Fruit fly (Drosophila melanogaster) whole organism, embryonic: Measurements from ENCODE around the gene RpL24.
A peak's percentile ranks its signal among the peaks of the same experiment; 100 is the strongest.

Experiments
- BEAF-32 ChIP-seq: fragments of 200-800 bp; sonication (Bioruptor generic); optimal IDR thresholded peaks from 3 replicates; lab custom pipeline; 2017; ENCODE audit warnings: missing biosample characterization, missing genetic modification characterization, mild to moderate bottlenecking, moderate library complexity, missing genetic modification reagents
- Bteb2 ChIP-seq: fragments of 200-800 bp; sonication (Bioruptor generic); optimal IDR thresholded peaks from 2 replicates; lab custom pipeline; 2016; ENCODE audit warnings: missing biosample characterization, missing genetic modification characterization
- CG10267 ChIP-seq: fragments of 200-800 bp; sonication (Bioruptor generic); optimal IDR thresholded peaks from 2 replicates; lab custom pipeline; 2018; ENCODE audit warnings: missing biosample characterization, mild to moderate bottlenecking, missing genetic modification characterization, moderate library complexity
- CG11398 ChIP-seq: fragments of 200-800 bp; sonication (Bioruptor generic); optimal IDR thresholded peaks from 2 replicates; lab custom pipeline; 2016; ENCODE audit warnings: missing biosample characterization, missing genetic modification characterization
- CG13123 ChIP-seq: fragments of 200-800 bp; sonication (Bioruptor generic); optimal IDR thresholded peaks from 2 replicates; lab custom pipeline; 2016; ENCODE audit warnings: missing biosample characterization, missing genetic modification characterization
- CG16813 ChIP-seq: fragments of 200-800 bp; sonication (Bioruptor generic); IDR thresholded peaks from 3 replicates; pipeline ENCODE4 v1.3.6; 2022; ENCODE audit warnings: missing biosample characterization, missing genetic modification characterization; ENCODE audit not compliant: partially characterized antibody
- CG17829 ChIP-seq: fragments of 200-800 bp; optimal IDR thresholded peaks from 2 replicates; lab custom pipeline; 2019; ENCODE audit warnings: missing biosample characterization, mild to moderate bottlenecking, missing genetic modification characterization, moderate library complexity
- CG30431 ChIP-seq: fragments of 200-800 bp; sonication (Bioruptor generic); optimal IDR thresholded peaks from 2 replicates; lab custom pipeline; 2017; ENCODE audit warnings: missing biosample characterization, missing genetic modification characterization
- CG31224 ChIP-seq: fragments of 200-800 bp; sonication (Bioruptor generic); IDR thresholded peaks from 2 replicates; pipeline ENCODE4 v1.3.6; 2022; ENCODE audit warnings: missing biosample characterization, missing genetic modification characterization
- CG32772 ChIP-seq: fragments of 200-800 bp; sonication (Bioruptor generic); IDR thresholded peaks from 2 replicates; pipeline ENCODE4 v1.3.6; 2022; ENCODE audit warnings: missing biosample characterization, missing genetic modification characterization
- CG33557 ChIP-seq: fragments of 200-800 bp; sonication (Bioruptor generic); optimal IDR thresholded peaks from 2 replicates; lab custom pipeline; 2019; ENCODE audit warnings: missing biosample characterization, mild to moderate bottlenecking, missing genetic modification characterization, moderate library complexity
- CG3995 ChIP-seq: fragments of 200-800 bp; sonication (Bioruptor generic); optimal IDR thresholded peaks from 3 replicates; lab custom pipeline; 2016; ENCODE audit warnings: missing biosample characterization, missing genetic modification characterization
- CG4328 ChIP-seq: fragments of 200-800 bp; sonication (Bioruptor generic); optimal IDR thresholded peaks from 3 replicates; lab custom pipeline; 2017; ENCODE audit warnings: missing biosample characterization, missing genetic modification reagents, missing genetic modification characterization
- CG4424 ChIP-seq: fragments of 200-800 bp; sonication (Bioruptor generic); optimal IDR thresholded peaks from 3 replicates; lab custom pipeline; 2016; ENCODE audit warnings: missing biosample characterization, missing genetic modification characterization
- CG8290 ChIP-seq, 3 experiments: fragments of 200-800 bp; sonication (Bioruptor generic); optimal IDR thresholded peaks; 2 replicates each; lab custom pipeline; 2016 to 2019; ENCODE audit warnings: missing biosample characterization in 3 of 3, missing genetic modification characterization in 3 of 3, mild to moderate bottlenecking in 2 of 3, moderate library complexity in 1 of 3
- CG9437 ChIP-seq: fragments of 200-800 bp; sonication (Bioruptor generic); optimal IDR thresholded peaks from 2 replicates; lab custom pipeline; 2018; ENCODE audit warnings: missing biosample characterization, mild to moderate bottlenecking, missing genetic modification characterization
- CG9817 ChIP-seq: fragments of 200-800 bp; sonication (Bioruptor generic); optimal IDR thresholded peaks from 2 replicates; lab custom pipeline; 2018; ENCODE audit warnings: missing biosample characterization, mild to moderate bottlenecking, missing genetic modification characterization, moderate library complexity
- Dek ChIP-seq: fragments of 200-800 bp; sonication (Bioruptor generic); optimal IDR thresholded peaks from 3 replicates; lab custom pipeline; 2019; ENCODE audit warnings: missing biosample characterization, mild to moderate bottlenecking, missing genetic modification characterization, moderate library complexity
- Elba2 ChIP-seq: fragments of 200-800 bp; sonication (Bioruptor generic); optimal IDR thresholded peaks from 3 replicates; lab custom pipeline; 2016; ENCODE audit warnings: missing biosample characterization, missing genetic modification characterization
- Hr51 ChIP-seq, 2 experiments: fragments of 200-800 bp; sonication (Bioruptor generic); optimal IDR thresholded peaks; 2 replicates in 1 of 2; 3 replicates in 1 of 2; lab custom pipeline; 2016 to 2018; ENCODE audit warnings: missing biosample characterization in 2 of 2, missing genetic modification characterization in 2 of 2, mild to moderate bottlenecking in 1 of 2, moderate library complexity in 1 of 2
- Kr ChIP-seq: fragments of 200-800 bp; sonication (Bioruptor generic); optimal IDR thresholded peaks from 2 replicates; lab custom pipeline; 2017; ENCODE audit warnings: missing biosample characterization, mild to moderate bottlenecking, missing genetic modification characterization
- Lhr ChIP-seq: fragments of 200-800 bp; sonication (Bioruptor generic); optimal IDR thresholded peaks from 3 replicates; lab custom pipeline; 2017; ENCODE audit warnings: mild to moderate bottlenecking, missing biosample characterization, missing genetic modification reagents, missing genetic modification characterization
- Lpt ChIP-seq: fragments of >200 bp; optimal IDR thresholded peaks from 2 replicates; lab custom pipeline; 2018; ENCODE audit warnings: missing biosample characterization, missing genetic modification characterization
- NfI ChIP-seq: fragments of 200-800 bp; sonication (Bioruptor generic); optimal IDR thresholded peaks from 3 replicates; lab custom pipeline; 2018; ENCODE audit warnings: missing biosample characterization, mild to moderate bottlenecking, missing genetic modification characterization, moderate library complexity
- Six4 ChIP-seq: fragments of 200-800 bp; sonication (Bioruptor generic); optimal IDR thresholded peaks from 2 replicates; lab custom pipeline; 2016; ENCODE audit warnings: missing biosample characterization, missing genetic modification characterization
- Tbp ChIP-seq: fragments of >200 bp; optimal IDR thresholded peaks from 2 replicates; lab custom pipeline; 2018; ENCODE audit warnings: missing biosample characterization, missing genetic modification characterization
- Trl ChIP-seq, 3 experiments: fragments of >200 bp in 2 of 3; fragments of 200-800 bp in 1 of 3; sonication (Bioruptor generic) in 1 of 3; optimal IDR thresholded peaks; 2 replicates in 1 of 3; 3 replicates in 2 of 3; lab custom pipeline; 2016 to 2017; ENCODE audit warnings: missing biosample characterization in 1 of 3, missing genetic modification characterization in 1 of 3
- Vsx1 ChIP-seq: fragments of 200-800 bp; sonication (Bioruptor generic); optimal IDR thresholded peaks from 2 replicates; lab custom pipeline; 2017; ENCODE audit warnings: missing biosample characterization, mild to moderate bottlenecking, missing genetic modification characterization, missing genetic modification reagents
- Xrp1 ChIP-seq: fragments of 200-800 bp; sonication (Bioruptor generic); IDR thresholded peaks from 2 replicates; pipeline ENCODE4 v1.3.6; 2022; ENCODE audit warnings: missing biosample characterization, missing genetic modification characterization
- cato ChIP-seq: fragments of 200-800 bp; sonication (Bioruptor generic); optimal IDR thresholded peaks from 2 replicates; lab custom pipeline; 2016; ENCODE audit warnings: missing biosample characterization, missing genetic modification characterization, borderline replicate concordance
- disco-r ChIP-seq: fragments of 200-800 bp; sonication (Bioruptor generic); optimal IDR thresholded peaks from 2 replicates; lab custom pipeline; 2016; ENCODE audit warnings: missing biosample characterization, missing genetic modification characterization
- dpn ChIP-seq, 2 experiments: fragments of 200-800 bp; sonication (Bioruptor generic); optimal IDR thresholded peaks; 3 replicates each; lab custom pipeline; 2016; ENCODE audit warnings: missing biosample characterization in 2 of 2, missing genetic modification characterization in 2 of 2
- dysf ChIP-seq: fragments of 200-800 bp; sonication (Bioruptor generic); IDR thresholded peaks from 3 replicates; pipeline ENCODE4 v1.3.6; 2022; ENCODE audit warnings: missing biosample characterization, missing genetic modification characterization
- gsb-n ChIP-seq: fragments of 200-800 bp; sonication (Bioruptor generic); optimal IDR thresholded peaks from 3 replicates; lab custom pipeline; 2018; ENCODE audit warnings: missing biosample characterization, mild to moderate bottlenecking, missing genetic modification characterization
- inv ChIP-seq: fragments of 200-800 bp; sonication (Bioruptor generic); IDR thresholded peaks from 2 replicates; pipeline ENCODE4 v1.3.6; 2022; ENCODE audit warnings: missing biosample characterization, missing genetic modification characterization; ENCODE audit not compliant: partially characterized antibody
- nau ChIP-seq: fragments of 200-800 bp; sonication (Bioruptor generic); optimal IDR thresholded peaks from 3 replicates; lab custom pipeline; 2017; ENCODE audit warnings: missing biosample characterization, mild to moderate bottlenecking, missing genetic modification characterization, missing genetic modification reagents
- nerfin-2 ChIP-seq: fragments of 200-800 bp; sonication (Bioruptor generic); IDR thresholded peaks from 2 replicates; pipeline ENCODE4 v1.3.6; 2022; ENCODE audit warnings: missing biosample characterization, missing genetic modification characterization; ENCODE audit not compliant: partially characterized antibody
- nom ChIP-seq: fragments of 200-800 bp; sonication (Bioruptor generic); optimal IDR thresholded peaks from 2 replicates; lab custom pipeline; 2017; ENCODE audit warnings: missing biosample characterization, missing genetic modification characterization, mild to moderate bottlenecking, moderate library complexity, missing genetic modification reagents
- pan ChIP-seq, 4 experiments: fragments of >200 bp in 3 of 4; fragments of 200-800 bp in 1 of 4; sonication (Bioruptor generic) in 1 of 4; optimal IDR thresholded peaks in 3 of 4; IDR thresholded peaks in 1 of 4; 2 replicates each; pipeline versions ENCODE4 v1.3.6 to Lab custom; 2017 to 2022; ENCODE audit warnings: missing biosample characterization in 2 of 4, missing genetic modification characterization in 2 of 4, mixed read lengths in 1 of 4
- phol ChIP-seq: fragments of 200-800 bp; sonication (Bioruptor generic); optimal IDR thresholded peaks from 3 replicates; lab custom pipeline; 2018; ENCODE audit warnings: missing biosample characterization, mild to moderate bottlenecking, missing genetic modification characterization, moderate library complexity
- pnt ChIP-seq: fragments of 200-800 bp; sonication (Bioruptor generic); optimal IDR thresholded peaks from 3 replicates; lab custom pipeline; 2016; ENCODE audit warnings: missing biosample characterization, missing genetic modification characterization
- seq ChIP-seq: fragments of 200-800 bp; sonication (Bioruptor generic); IDR thresholded peaks from 2 replicates; pipeline ENCODE4 v1.3.6; 2022; ENCODE audit warnings: missing biosample characterization, missing genetic modification characterization
- tin ChIP-seq: fragments of 200-800 bp; sonication (Bioruptor generic); optimal IDR thresholded peaks from 3 replicates; lab custom pipeline; 2016; ENCODE audit warnings: missing biosample characterization, missing genetic modification characterization
- trem ChIP-seq: fragments of 200-800 bp; optimal IDR thresholded peaks from 3 replicates; lab custom pipeline; 2019; ENCODE audit warnings: missing biosample characterization, mild to moderate bottlenecking, missing genetic modification characterization, moderate library complexity
- zen ChIP-seq: fragments of 200-800 bp; sonication (Bioruptor generic); optimal IDR thresholded peaks from 3 replicates; lab custom pipeline; 2018; ENCODE audit warnings: missing biosample characterization, mild to moderate bottlenecking, missing genetic modification characterization, moderate library complexity
- zf30C ChIP-seq: fragments of 200-800 bp; sonication (Bioruptor generic); optimal IDR thresholded peaks from 3 replicates; lab custom pipeline; 2018; ENCODE audit warnings: missing biosample characterization, mild to moderate bottlenecking, missing genetic modification characterization

RpL24 gene

dm6 chr2L:13414525-13415481, 19.9 kb upstream of the RpL24 start, which contains the start of the genes CG16956, CG42784 and CG43850 (continued):
- no peak for TF ChIP-seq CG33557 (GFP tag; lab: Kevin White, UChicago)
- TF ChIP-seq Hr51 (GFP tag; optimal IDR thresholded peaks at IDR 0.05; lab: Kevin White, UChicago) = peak in 1 of 2 experiments; percentile 69
- TF ChIP-seq Lpt (GFP tag; lab: Kevin White, UChicago) = no peak
- TF ChIP-seq CG4424 (GFP tag; lab: Kevin White, UChicago) = no peak
- no peak for TF ChIP-seq trem (tag; lab: Kevin White, UChicago)
- peak in 1 of 2 experiments; percentile 1 for TF ChIP-seq dpn (GFP tag; optimal IDR thresholded peaks at IDR 0.05; lab: Kevin White, UChicago)
- TF ChIP-seq dysf (GFP tag; lab: Robert Waterston, UW) = peak; percentile 37; the same call in 2 of the 3 replicates
- no peak for TF ChIP-seq nom (GFP tag; lab: Kevin White, UChicago)
- TF ChIP-seq CG16813 (GFP tag; lab: Robert Waterston, UW) = no peak
- TF ChIP-seq CG3995 (GFP tag; lab: Kevin White, UChicago) = no peak
- no peak for TF ChIP-seq Bteb2 (GFP tag; lab: Kevin White, UChicago)
- no peak for TF ChIP-seq CG32772 (GFP tag; lab: Robert Waterston, UW)
- TF ChIP-seq Kr = no peak
- peak; percentile 44 for TF ChIP-seq CG9817 (tag; lab: Kevin White, UChicago)
- no peak for TF ChIP-seq nerfin-2
- TF ChIP-seq gsb-n (tag; lab: Kevin White, UChicago) = no peak
- TF ChIP-seq nau (GFP tag; lab: Kevin White, UChicago) = peak; percentile 65
- no peak for TF ChIP-seq zf30C (GFP tag; lab: Kevin White, UChicago)
- TF ChIP-seq tin (GFP tag; lab: Kevin White, UChicago) = no peak
- TF ChIP-seq Xrp1 (GFP tag; lab: Robert Waterston, UW) = no peak
- peak; percentile 63 for TF ChIP-seq CG4328 (GFP tag; lab: Kevin White, UChicago)
- TF ChIP-seq NfI = peak; percentile 80
- TF ChIP-seq CG8290 (GFP tag; optimal IDR thresholded peaks at IDR 0.05; lab: Kevin White, UChicago) = no peak
- peak in 1 of 2 experiments; percentile 87 for TF ChIP-seq CG8290 (tag; optimal IDR thresholded peaks at IDR 0.05; lab: Kevin White, UChicago)
- TF ChIP-seq CG13123 (GFP tag; lab: Kevin White, UChicago) = no peak
- no peak for TF ChIP-seq CG30431 (GFP tag; lab: Kevin White, UChicago)
- TF ChIP-seq CG11398 (GFP tag; lab: Kevin White, UChicago) = no peak
- no peak for TF ChIP-seq zen (tag; lab: Kevin White, UChicago)
- TF ChIP-seq BEAF-32 = no peak
- TF ChIP-seq CG9437 (GFP tag; lab: Kevin White, UChicago) = peak; percentile 30
- peak; percentile 13 for TF ChIP-seq CG10267
- no peak for TF ChIP-seq CG17829
- no peak for TF ChIP-seq phol (tag; lab: Kevin White, UChicago)
- no peak for TF ChIP-seq Tbp (GFP tag; lab: Kevin White, UChicago)
- TF ChIP-seq Elba2 (GFP tag; lab: Kevin White, UChicago) = no peak
- TF ChIP-seq Vsx1 (GFP tag; lab: Kevin White, UChicago) = peak; percentile 65
- no peak for TF ChIP-seq inv (GFP tag; lab: Robert Waterston, UW)
- TF ChIP-seq cato (GFP tag; lab: Kevin White, UChicago) = no peak
- TF ChIP-seq Six4 (GFP tag; lab: Kevin White, UChicago) = no peak
- TF ChIP-seq seq = peak; percentile 53; the same call in 1 of the 2 replicates
- no peak for TF ChIP-seq pan (optimal IDR thresholded peaks at IDR 0.05; lab: Kevin White, UChicago)
- no peak for TF ChIP-seq pan (GFP tag; optimal IDR thresholded peaks at IDR 0.05 in 1 of 2, IDR thresholded peaks at IDR 0.05 in 1 of 2)
- peak; percentile 25; the same call in 1 of the 2 replicates for TF ChIP-seq CG31224 (GFP tag; lab: Robert Waterston, UW)
- no peak for TF ChIP-seq pnt (GFP tag; lab: Kevin White, UChicago)
- TF ChIP-seq Lhr (GFP tag; lab: Kevin White, UChicago) = no peak
- peak; percentile 42 for TF ChIP-seq Dek (tag; lab: Kevin White, UChicago)
- TF ChIP-seq disco-r (GFP tag; lab: Kevin White, UChicago) = peak; percentile 5
- TF ChIP-seq Trl (optimal IDR thresholded peaks at IDR 0.05; lab: Kevin White, UChicago) = peak; percentile 39 to 64
- peak; percentile 24 for TF ChIP-seq Trl (GFP tag; optimal IDR thresholded peaks at IDR 0.05; lab: Kevin White, UChicago)
